Worm (Caenorhabditis elegans): ENCODE results near the gene cht-3.

- TF ChIP-seq ama-1 (optimal IDR thresholded peaks at IDR 0.05): no peak
- TF ChIP-seq ceh-62 (tag; optimal IDR thresholded peaks at IDR 0.05): no peak
- no peak for TF ChIP-seq pha-4 (GFP tag; IDR thresholded peaks at IDR 0.05)
- TF ChIP-seq pha-4 (tag; optimal IDR thresholded peaks at IDR 0.05): no peak
- peak in 1 of 2 experiments; percentile 79 for TF ChIP-seq lsy-2 (tag; optimal IDR thresholded peaks at IDR 0.05)
- TF ChIP-seq egl-27 (tag; optimal IDR thresholded peaks at IDR 0.05): peak; percentile 1
- no peak for TF ChIP-seq lin-29 (GFP tag; IDR thresholded peaks at IDR 0.05)
- no peak for TF ChIP-seq nhr-41 (GFP tag; IDR thresholded peaks at IDR 0.05)
- peak; percentile 98 for TF ChIP-seq aha-1 (tag)
These were observed 46.3 kb downstream of the cht-3 start, which contains the start of gene nhr-105 for ce11 chrIV:7049672-7050206.
